Worm (Caenorhabditis elegans) whole organism, L4/young adult: ENCODE results near the gene fan-1.

Source experiments
- W03F9.2 ChIP-seq: fragments of 150-350 bp; optimal IDR thresholded peaks from 2 replicates; lab custom pipeline; 2014; ENCODE audit warnings: missing biosample characterization, missing genetic modification characterization
- dao-5 ChIP-seq: sonication (generic microtip); optimal IDR thresholded peaks from 2 replicates; lab custom pipeline; 2016; ENCODE audit warnings: missing genotype, missing genetic modification characterization, moderate library complexity, missing compliant biosample characterization
- him-1 ChIP-seq: sonication (generic microtip); optimal IDR thresholded peaks from 2 replicates; lab custom pipeline; 2016; ENCODE audit warnings: missing genotype, missing genetic modification reagents, missing genetic modification characterization, missing compliant biosample characterization

- TF ChIP-seq dao-5 (tag; lab: Kevin White, UChicago) (no peak), him-1 (tag; lab: Kevin White, UChicago) (no peak), W03F9.2 (tag; lab: Kevin White, UChicago) (no peak)
These were observed 1.1 kb upstream of the fan-1 start for ce11 chrIV:6547397-6547796.
